Fruit fly (Drosophila melanogaster) Kc167 (cell line): ENCODE results near the gene CG2691.

Source experiments
- insv ChIP-seq: fragments of >200 bp; optimal IDR thresholded peaks from 3 replicates; lab custom pipeline; 2018; ENCODE audit warnings: missing external identifiers
- psq ChIP-seq: fragments of >200 bp; optimal IDR thresholded peaks from 2 replicates; lab custom pipeline; 2017; ENCODE audit warnings: missing external identifiers
- ttk ChIP-seq: sonication (Bioruptor generic); optimal IDR thresholded peaks from 2 replicates; lab custom pipeline; 2017; ENCODE audit warnings: missing external identifiers

dm6 chrX:13605381-13605780 is 18.8 kb downstream of the CG2691 start, which contains the start of gene CG11178:
- TF ChIP-seq insv (lab: Kevin White, UChicago) (no peak), psq (lab: Kevin White, UChicago) (no peak), ttk (lab: Kevin White, UChicago) (no peak)
